Fruit fly (Drosophila melanogaster) whole organism, prepupa: ENCODE data around the gene Tap42.
A peak's percentile ranks its signal among the peaks of the same experiment; 100 is the strongest.

Experiments used
- Blimp-1 ChIP-seq: fragments of 200-800 bp; sonication (Bioruptor generic); optimal IDR thresholded peaks from 3 replicates; lab custom pipeline; 2017; ENCODE audit warnings: missing biosample characterization, missing genetic modification characterization, mild to moderate bottlenecking, moderate library complexity, missing genetic modification reagents
- CG10631 ChIP-seq: fragments of 200-800 bp; sonication (Bioruptor generic); optimal IDR thresholded peaks from 2 replicates; lab custom pipeline; 2016; ENCODE audit warnings: missing biosample characterization, missing genetic modification characterization
- CG10669 ChIP-seq: fragments of 200-800 bp; sonication (Bioruptor generic); optimal IDR thresholded peaks from 3 replicates; lab custom pipeline; 2018; ENCODE audit warnings: missing biosample characterization, mild to moderate bottlenecking, missing genetic modification characterization, moderate library complexity
- CG11294 ChIP-seq: fragments of 200-800 bp; sonication (Bioruptor generic); IDR thresholded peaks from 2 replicates; pipeline ENCODE4 v1.3.6; 2022; ENCODE audit warnings: missing biosample characterization, missing genetic modification characterization
- CG11762 ChIP-seq: fragments of 200-800 bp; sonication (Bioruptor generic); optimal IDR thresholded peaks from 3 replicates; lab custom pipeline; 2016; ENCODE audit warnings: missing biosample characterization, missing genetic modification characterization; ENCODE audit not compliant: insufficient read depth
- CG11902 ChIP-seq: fragments of 200-800 bp; sonication (Bioruptor generic); optimal IDR thresholded peaks from 3 replicates; lab custom pipeline; 2016; ENCODE audit warnings: missing biosample characterization, missing genetic modification characterization
- CG15336 ChIP-seq: fragments of 200-800 bp; sonication (Bioruptor generic); IDR thresholded peaks from 2 replicates; pipeline ENCODE4 v1.3.6; 2022; ENCODE audit warnings: missing biosample characterization, missing genetic modification characterization
- CG1621 ChIP-seq: fragments of 200-800 bp; sonication (Bioruptor generic); optimal IDR thresholded peaks from 3 replicates; lab custom pipeline; 2018; ENCODE audit warnings: missing biosample characterization, mild to moderate bottlenecking, missing genetic modification characterization
- CG3032 ChIP-seq: fragments of 200-800 bp; optimal IDR thresholded peaks from 2 replicates; lab custom pipeline; 2019; ENCODE audit warnings: missing biosample characterization, mild to moderate bottlenecking, missing genetic modification characterization, moderate library complexity
- CG31627 ChIP-seq: fragments of 200-800 bp; sonication (Bioruptor generic); optimal IDR thresholded peaks from 3 replicates; lab custom pipeline; 2016; ENCODE audit warnings: missing biosample characterization, missing genetic modification characterization
- CG32006 ChIP-seq: fragments of 200-800 bp; sonication (Bioruptor generic); optimal IDR thresholded peaks from 3 replicates; lab custom pipeline; 2017; ENCODE audit warnings: missing biosample characterization, mild to moderate bottlenecking, missing genetic modification characterization
- CG34406 ChIP-seq: fragments of 200-800 bp; sonication (Bioruptor generic); optimal IDR thresholded peaks from 3 replicates; lab custom pipeline; 2016; ENCODE audit warnings: missing biosample characterization, missing genetic modification characterization
- CG3919 ChIP-seq: fragments of 200-800 bp; sonication (Bioruptor generic); optimal IDR thresholded peaks from 3 replicates; lab custom pipeline; 2016; ENCODE audit warnings: missing biosample characterization, missing genetic modification characterization
- CG4318 ChIP-seq: fragments of 200-800 bp; sonication (Bioruptor generic); optimal IDR thresholded peaks from 3 replicates; lab custom pipeline; 2017; ENCODE audit warnings: missing biosample characterization, mild to moderate bottlenecking, missing genetic modification characterization
- CG6163 ChIP-seq: fragments of 200-800 bp; sonication (Bioruptor generic); IDR thresholded peaks from 3 replicates; pipeline ENCODE4 v1.3.6; 2022; ENCODE audit warnings: missing biosample characterization, missing genetic modification characterization
- CG6276 ChIP-seq: fragments of 200-800 bp; sonication (Bioruptor generic); optimal IDR thresholded peaks from 2 replicates; lab custom pipeline; 2017; ENCODE audit warnings: missing biosample characterization, mild to moderate bottlenecking, missing genetic modification characterization
- CG6792 ChIP-seq: fragments of 200-800 bp; sonication (Bioruptor generic); optimal IDR thresholded peaks from 3 replicates; lab custom pipeline; 2016; ENCODE audit warnings: missing biosample characterization, missing genetic modification characterization
- CG6808 ChIP-seq: fragments of 200-800 bp; sonication (Bioruptor generic); optimal IDR thresholded peaks from 3 replicates; lab custom pipeline; 2017; ENCODE audit warnings: missing biosample characterization, missing genetic modification characterization, mild to moderate bottlenecking, moderate library complexity, missing genetic modification reagents
- CG6854 ChIP-seq: fragments of 200-800 bp; sonication (Bioruptor generic); optimal IDR thresholded peaks from 2 replicates; lab custom pipeline; 2017; ENCODE audit warnings: missing biosample characterization, mild to moderate bottlenecking, missing genetic modification characterization
- CG8119 ChIP-seq: fragments of 200-800 bp; sonication (Bioruptor generic); IDR thresholded peaks from 3 replicates; pipeline ENCODE4 v1.3.6; 2022; ENCODE audit warnings: missing biosample characterization, missing genetic modification characterization
- Eip78C ChIP-seq: fragments of 200-800 bp; sonication (Bioruptor generic); peaks from one replicate; lab custom pipeline; 2016; ENCODE audit warnings: missing biosample characterization, missing genetic modification characterization
- Eip93F ChIP-seq: fragments of 200-800 bp; sonication (Bioruptor generic); optimal IDR thresholded peaks from 2 replicates; lab custom pipeline; 2016; ENCODE audit warnings: missing biosample characterization, mild to moderate bottlenecking, missing genetic modification characterization
- Ets21C ChIP-seq: fragments of 200-800 bp; sonication (Bioruptor generic); optimal IDR thresholded peaks from 3 replicates; lab custom pipeline; 2016; ENCODE audit warnings: missing biosample characterization, missing genetic modification characterization
- Ets96B ChIP-seq: fragments of 200-800 bp; optimal IDR thresholded peaks from 2 replicates; lab custom pipeline; 2019; ENCODE audit warnings: missing biosample characterization, mild to moderate bottlenecking, missing genetic modification characterization, moderate library complexity
- Gug ChIP-seq: fragments of 200-800 bp; sonication (Bioruptor generic); IDR thresholded peaks from 2 replicates; pipeline ENCODE4 v1.3.6; 2022; ENCODE audit warnings: missing biosample characterization, missing genetic modification characterization
- Hr4 ChIP-seq: fragments of 200-800 bp; sonication (Bioruptor generic); optimal IDR thresholded peaks from 3 replicates; lab custom pipeline; 2016; ENCODE audit warnings: missing biosample characterization, missing genetic modification characterization
- Met ChIP-seq: fragments of 200-800 bp; sonication (Bioruptor generic); optimal IDR thresholded peaks from 3 replicates; lab custom pipeline; 2016; ENCODE audit warnings: missing biosample characterization, missing genetic modification characterization
- OdsH ChIP-seq: fragments of 200-800 bp; sonication (Bioruptor generic); optimal IDR thresholded peaks from 3 replicates; lab custom pipeline; 2016; ENCODE audit warnings: missing biosample characterization, missing genetic modification characterization
- Sox14 ChIP-seq: fragments of 200-800 bp; sonication (Bioruptor generic); optimal IDR thresholded peaks from 3 replicates; lab custom pipeline; 2016; ENCODE audit warnings: missing biosample characterization, missing genetic modification characterization
- Sox15 ChIP-seq: fragments of 200-800 bp; sonication (Bioruptor generic); optimal IDR thresholded peaks from 3 replicates; lab custom pipeline; 2016; ENCODE audit warnings: missing biosample characterization, missing genetic modification characterization
- achi ChIP-seq: fragments of 200-800 bp; sonication (Bioruptor generic); optimal IDR thresholded peaks from 3 replicates; lab custom pipeline; 2016; ENCODE audit warnings: missing biosample characterization, missing genetic modification characterization
- acj6 ChIP-seq: fragments of 200-800 bp; sonication (Bioruptor generic); optimal IDR thresholded peaks from 3 replicates; lab custom pipeline; 2016; ENCODE audit warnings: missing biosample characterization, missing genetic modification characterization
- dac ChIP-seq: fragments of 200-800 bp; sonication (Bioruptor generic); optimal IDR thresholded peaks from 2 replicates; lab custom pipeline; 2017; ENCODE audit warnings: missing biosample characterization, mild to moderate bottlenecking, missing genetic modification characterization
- dsx ChIP-seq: fragments of 200-800 bp; optimal IDR thresholded peaks from 3 replicates; lab custom pipeline; 2019; ENCODE audit warnings: missing biosample characterization, mild to moderate bottlenecking, missing genetic modification characterization, moderate library complexity; ENCODE audit not compliant: poor library complexity, severe bottlenecking
- eg ChIP-seq: fragments of 200-800 bp; sonication (Bioruptor generic); IDR thresholded peaks from 3 replicates; pipeline ENCODE4 v1.3.6; 2022; ENCODE audit warnings: missing biosample characterization, missing genetic modification characterization
- esn ChIP-seq: fragments of 200-800 bp; sonication (Bioruptor generic); optimal IDR thresholded peaks from 2 replicates; lab custom pipeline; 2016; ENCODE audit warnings: missing biosample characterization, mild to moderate bottlenecking, missing genetic modification characterization, moderate library complexity
- fd59A ChIP-seq: fragments of 200-800 bp; sonication (Bioruptor generic); optimal IDR thresholded peaks from 2 replicates; lab custom pipeline; 2017; ENCODE audit warnings: missing biosample characterization, mild to moderate bottlenecking, missing genetic modification characterization, missing genetic modification reagents
- fkh ChIP-seq: fragments of 200-800 bp; sonication (Bioruptor generic); optimal IDR thresholded peaks from 3 replicates; lab custom pipeline; 2017; ENCODE audit warnings: missing biosample characterization, mild to moderate bottlenecking, missing genetic modification characterization, moderate library complexity
- lz ChIP-seq: fragments of 200-800 bp; sonication (Bioruptor generic); optimal IDR thresholded peaks from 3 replicates; lab custom pipeline; 2016; ENCODE audit warnings: missing biosample characterization, missing genetic modification characterization
- net ChIP-seq: fragments of 200-800 bp; sonication (Bioruptor generic); optimal IDR thresholded peaks from 3 replicates; lab custom pipeline; 2016; ENCODE audit warnings: missing biosample characterization, missing genetic modification characterization
- pdm3 ChIP-seq: fragments of 200-800 bp; sonication (Bioruptor generic); optimal IDR thresholded peaks from 3 replicates; lab custom pipeline; 2016; ENCODE audit warnings: missing biosample characterization, missing genetic modification characterization
- salr ChIP-seq, 2 experiments: fragments of 200-800 bp; sonication (Bioruptor generic); optimal IDR thresholded peaks; 3 replicates each; lab custom pipeline; 2016 to 2018; ENCODE audit warnings: missing biosample characterization in 2 of 2, missing genetic modification characterization in 2 of 2, mild to moderate bottlenecking in 1 of 2
- spab ChIP-seq: fragments of 200-800 bp; sonication (Bioruptor generic); optimal IDR thresholded peaks from 2 replicates; lab custom pipeline; 2017; ENCODE audit warnings: missing biosample characterization, mild to moderate bottlenecking, missing genetic modification characterization, missing genetic modification reagents
- svp ChIP-seq: fragments of 200-800 bp; sonication (Bioruptor generic); peaks from one replicate; lab custom pipeline; 2016; ENCODE audit warnings: missing biosample characterization, missing genetic modification characterization
- topi ChIP-seq: fragments of 200-800 bp; sonication (Bioruptor generic); optimal IDR thresholded peaks from 3 replicates; lab custom pipeline; 2016; ENCODE audit warnings: missing biosample characterization, missing genetic modification characterization
- vri ChIP-seq: fragments of 200-800 bp; sonication (Bioruptor generic); optimal IDR thresholded peaks from 3 replicates; lab custom pipeline; 2016; ENCODE audit warnings: missing biosample characterization, mild to moderate bottlenecking, missing genetic modification characterization

Tap42 gene

DNA sequence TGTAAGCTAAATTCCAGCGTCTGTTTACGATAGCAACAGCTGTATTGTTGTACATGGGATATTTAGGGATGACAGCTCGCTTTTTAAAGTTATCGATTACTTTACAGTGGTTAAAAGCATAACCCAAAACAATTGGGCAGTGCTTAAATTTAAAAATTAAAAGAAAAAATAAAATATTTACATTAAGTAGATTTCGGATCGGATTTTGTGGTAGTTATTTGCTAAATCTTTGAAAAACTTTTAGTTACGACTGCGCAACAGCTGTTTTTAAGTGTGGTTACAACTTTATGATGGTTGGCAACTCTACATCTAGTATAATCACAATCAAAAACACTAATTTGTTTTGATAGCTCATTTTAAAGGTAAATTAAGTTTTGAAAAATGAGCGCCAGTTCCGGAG lies 19.8 kb downstream of the Tap42 start, which contains the start of the genes Ing5 and CG7099 (continued):
- peak; percentile 94 for TF ChIP-seq Sox15 (GFP tag; lab: Kevin White, UChicago)
- TF ChIP-seq Ets96B (tag; lab: Kevin White, UChicago) = peak; percentile 94
- no peak for TF ChIP-seq vri (GFP tag; lab: Kevin White, UChicago)
- TF ChIP-seq CG10669 = peak; percentile 93
- no peak for TF ChIP-seq CG6276 (GFP tag; lab: Kevin White, UChicago)
- TF ChIP-seq CG1621 (tag; lab: Kevin White, UChicago) = peak; percentile 86
- no peak for TF ChIP-seq svp (GFP tag; lab: Kevin White, UChicago)
- peak; percentile 97 for TF ChIP-seq OdsH
- peak; percentile 96 for TF ChIP-seq Hr4 (GFP tag; lab: Kevin White, UChicago)
- TF ChIP-seq CG11762 (GFP tag; lab: Kevin White, UChicago) = peak; percentile 92
- peak; percentile 93 for TF ChIP-seq Gug
- TF ChIP-seq CG6792 = peak; percentile 93
- peak; percentile 97 for TF ChIP-seq acj6 (GFP tag; lab: Kevin White, UChicago)
- TF ChIP-seq CG32006 (GFP tag; lab: Kevin White, UChicago) = peak; percentile 94
- TF ChIP-seq achi (GFP tag; lab: Kevin White, UChicago) = peak; percentile 96
- TF ChIP-seq net = peak; percentile 93
- TF ChIP-seq dac (GFP tag; lab: Kevin White, UChicago) = peak; percentile 88
- TF ChIP-seq lz (GFP tag; lab: Kevin White, UChicago) = peak; percentile 96
- peak; percentile 88 to 92 for TF ChIP-seq salr (GFP tag; optimal IDR thresholded peaks at IDR 0.05; lab: Kevin White, UChicago)
- peak; percentile 86 for TF ChIP-seq CG8119 (GFP tag; lab: Robert Waterston, UW)
- peak; percentile 78 for TF ChIP-seq Blimp-1
- TF ChIP-seq dsx (GFP tag; lab: Kevin White, UChicago) = peak; percentile 88
- TF ChIP-seq eg (GFP tag; lab: Robert Waterston, UW) = peak; percentile 96
- peak; percentile 89 for TF ChIP-seq CG15336 (GFP tag; lab: Robert Waterston, UW)
- peak; percentile 84 for TF ChIP-seq fd59A (GFP tag; lab: Kevin White, UChicago)
- TF ChIP-seq CG34406 (GFP tag; lab: Kevin White, UChicago) = peak; percentile 96
- peak; percentile 95 for TF ChIP-seq Sox14 (GFP tag; lab: Kevin White, UChicago)
- TF ChIP-seq Eip78C (GFP tag; lab: Kevin White, UChicago) = peak; percentile 98
- peak; percentile 95 for TF ChIP-seq pdm3 (GFP tag; lab: Kevin White, UChicago)
- TF ChIP-seq CG6163 (GFP tag; lab: Robert Waterston, UW) = peak; percentile 96
- TF ChIP-seq Met (GFP tag; lab: Kevin White, UChicago) = peak; percentile 95

DNA sequence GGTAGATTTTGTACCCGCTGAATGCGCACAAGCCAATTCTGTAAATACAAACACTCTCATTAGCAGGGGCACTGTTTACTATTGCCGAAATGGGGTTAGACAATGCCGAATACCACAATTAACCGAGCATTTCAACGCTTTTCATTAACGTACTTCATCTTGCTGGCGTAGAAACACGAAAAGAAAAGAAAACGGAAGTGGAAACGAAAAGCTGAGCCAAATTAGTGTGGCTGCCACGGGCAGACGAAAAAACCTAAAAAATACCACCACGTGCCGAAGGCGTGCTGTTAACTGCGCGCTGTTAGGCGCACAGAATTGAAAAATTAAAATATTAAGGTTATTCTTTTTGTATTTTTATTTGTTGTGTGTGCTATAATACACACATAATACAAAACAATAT lies 27.5 kb downstream of the Tap42 start, which contains the start of gene RpL24:
Gene RpL24 (minus strand): TSS at position 229 of the 400 bp plus-strand sequence.
- TF ChIP-seq CG15336 (GFP tag; lab: Robert Waterston, UW) (no peak), CG10631 (GFP tag; lab: Kevin White, UChicago) (no peak), svp (GFP tag; lab: Kevin White, UChicago) (no peak), CG6854 (GFP tag; lab: Kevin White, UChicago) (peak; percentile 98), CG10669 (peak; percentile 78), CG1621 (tag; lab: Kevin White, UChicago) (peak; percentile 73), CG4318 (GFP tag; lab: Kevin White, UChicago) (no peak), topi (GFP tag; lab: Kevin White, UChicago) (peak; percentile 90), fkh (GFP tag; lab: Kevin White, UChicago) (no peak), Gug (peak; percentile 45; the same call in 1 of the 2 replicates), pdm3 (GFP tag; lab: Kevin White, UChicago) (peak; percentile 85), net (peak; percentile 95), CG11294 (peak; percentile 18; the same call in 1 of the 2 replicates), CG11902 (GFP tag; lab: Kevin White, UChicago) (peak; percentile 36), CG6163 (GFP tag; lab: Robert Waterston, UW) (peak; percentile 94), CG3919 (GFP tag; lab: Kevin White, UChicago) (peak; percentile 95), eg (GFP tag; lab: Robert Waterston, UW) (peak; percentile 92), CG6808 (peak; percentile 78), Met (GFP tag; lab: Kevin White, UChicago) (peak; percentile 91), CG6792 (peak; percentile 78), achi (GFP tag; lab: Kevin White, UChicago) (peak; percentile 83), Eip78C (GFP tag; lab: Kevin White, UChicago) (peak; percentile 96), acj6 (GFP tag; lab: Kevin White, UChicago) (peak; percentile 85), spab (GFP tag; lab: Kevin White, UChicago) (peak; percentile 70), CG3032 (peak; percentile 65), Ets96B (tag; lab: Kevin White, UChicago) (peak; percentile 56), Hr4 (GFP tag; lab: Kevin White, UChicago) (no peak), CG11762 (GFP tag; lab: Kevin White, UChicago) (peak; percentile 76), Ets21C (GFP tag; lab: Kevin White, UChicago) (no peak), Eip93F (GFP tag; lab: Kevin White, UChicago) (peak; percentile 23), CG6276 (GFP tag; lab: Kevin White, UChicago) (peak; percentile 58), esn (GFP tag; lab: Kevin White, UChicago) (peak; percentile 93), CG31627 (peak; percentile 79), Sox15 (GFP tag; lab: Kevin White, UChicago) (peak; percentile 1), CG8119 (GFP tag; lab: Robert Waterston, UW) (no peak), CG32006 (GFP tag; lab: Kevin White, UChicago) (peak; percentile 41)
